Fruit fly (Drosophila melanogaster): ENCODE results near the gene CG13698.

Gene CG13698

dm6 chr3L:18112669-18113068 lies 6.7 kb upstream of the CG13698 start, which contains the start of the genes CG32195 and CG7341 (continued):
- TF ChIP-seq dysf (GFP tag; IDR thresholded peaks at IDR 0.05): no peak
- no peak for TF ChIP-seq CG12769 (tag; optimal IDR thresholded peaks at IDR 0.05)
- no peak for TF ChIP-seq Nf-YB (GFP tag; optimal IDR thresholded peaks at IDR 0.05)
- TF ChIP-seq YL-1 (GFP tag; optimal IDR thresholded peaks at IDR 0.05): no peak
- TF ChIP-seq z (GFP tag; IDR thresholded peaks at IDR 0.05): no peak
- no peak for TF ChIP-seq CG8765 (GFP tag; IDR thresholded peaks at IDR 0.05)
- TF ChIP-seq crol (GFP tag; IDR thresholded peaks at IDR 0.05): no peak
- no peak for TF ChIP-seq bsh (GFP tag; optimal IDR thresholded peaks at IDR 0.05)
- TF ChIP-seq kni (GFP tag; optimal IDR thresholded peaks at IDR 0.05): no peak
- no peak for TF ChIP-seq dpn (GFP tag; optimal IDR thresholded peaks at IDR 0.05)
- no peak for TF ChIP-seq Mrtf (GFP tag; IDR thresholded peaks at IDR 0.05)
- no peak for TF ChIP-seq CG15269 (tag; optimal IDR thresholded peaks at IDR 0.05)
- no peak for TF ChIP-seq Med (GFP tag)
- no peak for TF ChIP-seq Max (GFP tag; optimal IDR thresholded peaks at IDR 0.05)
- no peak for TF ChIP-seq CG16815 (GFP tag; optimal IDR thresholded peaks at IDR 0.05)
- TF ChIP-seq pzg (GFP tag; optimal IDR thresholded peaks at IDR 0.05): peak; percentile 64
- no peak for TF ChIP-seq al (GFP tag; IDR thresholded peaks at IDR 0.05)
- TF ChIP-seq Abd-B (GFP tag; optimal IDR thresholded peaks at IDR 0.05): no peak
- no peak for TF ChIP-seq Gug (GFP tag; IDR thresholded peaks at IDR 0.05)
- no peak for TF ChIP-seq CG1602 (GFP tag; optimal IDR thresholded peaks at IDR 0.05)
- TF ChIP-seq usp (GFP tag; optimal IDR thresholded peaks at IDR 0.05): no peak
- TF ChIP-seq CG17385 (GFP tag; optimal IDR thresholded peaks at IDR 0.05): no peak
- no peak for TF ChIP-seq Rx (GFP tag; IDR thresholded peaks at IDR 0.05)
- TF ChIP-seq Asciz (GFP tag; optimal IDR thresholded peaks at IDR 0.05): no peak
- peak; percentile 90 for TF ChIP-seq nerfin-2 (GFP tag; IDR thresholded peaks at IDR 0.05; ENCODE audit: partially characterized antibody)
- TF ChIP-seq CG4617 (GFP tag; optimal IDR thresholded peaks at IDR 0.05; ENCODE audit: borderline replicate concordance): peak; percentile 5
- peak; percentile 72 for TF ChIP-seq unc-4 (GFP tag; IDR thresholded peaks at IDR 0.05; ENCODE audit: partially characterized antibody)
- no peak for TF ChIP-seq slbo (GFP tag; IDR thresholded peaks at IDR 0.05)
- no peak for TF ChIP-seq CG9215 (GFP tag; IDR thresholded peaks at IDR 0.05)
- TF ChIP-seq CG11093 (GFP tag; IDR thresholded peaks at IDR 0.05): no peak
- no peak for TF ChIP-seq Adf1 (GFP tag; IDR thresholded peaks at IDR 0.05)
- TF ChIP-seq Rfx (GFP tag; IDR thresholded peaks at IDR 0.05): no peak
- TF ChIP-seq D19A (tag; optimal IDR thresholded peaks at IDR 0.05): peak; percentile 84
- TF ChIP-seq CHES-1-like (GFP tag; optimal IDR thresholded peaks at IDR 0.05): no peak
- TF ChIP-seq PHDP (tag; optimal IDR thresholded peaks at IDR 0.05): no peak
- TF ChIP-seq CG2129 (GFP tag; IDR thresholded peaks at IDR 0.05; ENCODE audit: partially characterized antibody): no peak
- TF ChIP-seq Bgb (GFP tag; IDR thresholded peaks at IDR 0.05; ENCODE audit: partially characterized antibody): peak; percentile 82
- no peak for TF ChIP-seq CG31388 (GFP tag; optimal IDR thresholded peaks at IDR 0.05)
- TF ChIP-seq oc (tag; optimal IDR thresholded peaks at IDR 0.05): no peak
- TF ChIP-seq zen2 (GFP tag; IDR thresholded peaks at IDR 0.05; ENCODE audit: partially characterized antibody): peak; percentile 84
- TF ChIP-seq ash1 (GFP tag; optimal IDR thresholded peaks at IDR 0.05): no peak
- peak; percentile 18 for TF ChIP-seq Sry-β (GFP tag; optimal IDR thresholded peaks at IDR 0.05)
- TF ChIP-seq BtbVII (GFP tag; optimal IDR thresholded peaks at IDR 0.05): no peak
- TF ChIP-seq CG13123 (GFP tag; optimal IDR thresholded peaks at IDR 0.05): no peak
- no peak for TF ChIP-seq twi (tag; optimal IDR thresholded peaks at IDR 0.05)
- TF ChIP-seq unpg (GFP tag; optimal IDR thresholded peaks at IDR 0.05): no peak
- TF ChIP-seq CG14860 (GFP tag; IDR thresholded peaks at IDR 0.05; ENCODE audit: partially characterized antibody): peak; percentile 78
- TF ChIP-seq grau (tag; optimal IDR thresholded peaks at IDR 0.05): no peak
- TF ChIP-seq Fer2 (tag; optimal IDR thresholded peaks at IDR 0.05): no peak
- no peak for TF ChIP-seq luna (GFP tag; optimal IDR thresholded peaks at IDR 0.05)
- no peak for TF ChIP-seq CG17359 (tag; optimal IDR thresholded peaks at IDR 0.05)
